Fruit fly (Drosophila melanogaster) whole organism, embryonic: Measurements from ENCODE around the gene HUWE1.

Experiments
- Adf1 ChIP-seq: fragments of 200-800 bp; sonication (Bioruptor generic); IDR thresholded peaks from 2 replicates; pipeline ENCODE4 v1.3.6; 2022; ENCODE audit warnings: missing biosample characterization, missing genetic modification characterization
- Atf-2 ChIP-seq: fragments of 200-800 bp; sonication (Bioruptor generic); optimal IDR thresholded peaks from 2 replicates; lab custom pipeline; 2016; ENCODE audit warnings: missing biosample characterization, missing genetic modification characterization
- BEAF-32 ChIP-seq: fragments of 200-800 bp; sonication (Bioruptor generic); optimal IDR thresholded peaks from 3 replicates; lab custom pipeline; 2017; ENCODE audit warnings: missing biosample characterization, missing genetic modification characterization, mild to moderate bottlenecking, moderate library complexity, missing genetic modification reagents
- CG10431 ChIP-seq: fragments of 200-800 bp; sonication (Bioruptor generic); optimal IDR thresholded peaks from 3 replicates; lab custom pipeline; 2018; ENCODE audit warnings: missing biosample characterization, mild to moderate bottlenecking, missing genetic modification characterization
- CG11560 ChIP-seq: fragments of 200-800 bp; sonication (Bioruptor generic); IDR thresholded peaks from 3 replicates; pipeline ENCODE4 v1.3.6; 2022; ENCODE audit warnings: missing biosample characterization, missing genetic modification characterization
- CG12769 ChIP-seq: fragments of 200-800 bp; sonication (Bioruptor generic); optimal IDR thresholded peaks from 2 replicates; lab custom pipeline; 2019; ENCODE audit warnings: missing biosample characterization, mild to moderate bottlenecking, missing genetic modification characterization, moderate library complexity
- CG14710 ChIP-seq: fragments of 200-800 bp; sonication (Bioruptor generic); optimal IDR thresholded peaks from 3 replicates; lab custom pipeline; 2019; ENCODE audit warnings: missing biosample characterization, mild to moderate bottlenecking, missing genetic modification characterization, moderate library complexity
- CG14860 ChIP-seq: fragments of 200-800 bp; sonication (Bioruptor generic); IDR thresholded peaks from 3 replicates; pipeline ENCODE4 v1.3.6; 2022; ENCODE audit warnings: missing biosample characterization, missing genetic modification characterization; ENCODE audit not compliant: partially characterized antibody
- CG15073 ChIP-seq: fragments of 200-800 bp; sonication (Bioruptor generic); optimal IDR thresholded peaks from 2 replicates; lab custom pipeline; 2016; ENCODE audit warnings: missing biosample characterization, missing genetic modification characterization
- CG1529 ChIP-seq: fragments of 200-800 bp; sonication (Bioruptor generic); optimal IDR thresholded peaks from 3 replicates; lab custom pipeline; 2018; ENCODE audit warnings: missing biosample characterization, missing genetic modification characterization
- CG15601 ChIP-seq: fragments of 200-800 bp; sonication (Bioruptor generic); optimal IDR thresholded peaks from 3 replicates; lab custom pipeline; 2019; ENCODE audit warnings: missing biosample characterization, mild to moderate bottlenecking, missing genetic modification characterization, moderate library complexity
- CG16779 ChIP-seq: fragments of 200-800 bp; sonication (Bioruptor generic); IDR thresholded peaks from 2 replicates; pipeline ENCODE4 v1.3.6; 2022; ENCODE audit warnings: missing biosample characterization, missing genetic modification characterization
- CG18764 ChIP-seq: fragments of 200-800 bp; sonication (Bioruptor generic); optimal IDR thresholded peaks from 3 replicates; lab custom pipeline; 2016; ENCODE audit warnings: missing biosample characterization, missing genetic modification characterization
- CG32532 ChIP-seq: fragments of 200-800 bp; sonication (Bioruptor generic); IDR thresholded peaks from 2 replicates; pipeline ENCODE4 v1.3.6; 2022; ENCODE audit warnings: missing biosample characterization, missing genetic modification characterization
- CG4424 ChIP-seq: fragments of 200-800 bp; sonication (Bioruptor generic); optimal IDR thresholded peaks from 3 replicates; lab custom pipeline; 2016; ENCODE audit warnings: missing biosample characterization, missing genetic modification characterization
- CG4707 ChIP-seq: fragments of 200-800 bp; sonication (Bioruptor generic); optimal IDR thresholded peaks from 2 replicates; lab custom pipeline; 2018; ENCODE audit warnings: missing biosample characterization, mild to moderate bottlenecking, missing genetic modification characterization, moderate library complexity
- CG6765 ChIP-seq: fragments of 200-800 bp; sonication (Bioruptor generic); optimal IDR thresholded peaks from 3 replicates; lab custom pipeline; 2017; ENCODE audit warnings: missing biosample characterization, mild to moderate bottlenecking, missing genetic modification characterization
- CG7357 ChIP-seq: fragments of 200-800 bp; sonication (Bioruptor generic); IDR thresholded peaks from 3 replicates; pipeline ENCODE4 v1.3.6; 2022; ENCODE audit warnings: missing biosample characterization, missing genetic modification characterization
- CG8290 ChIP-seq, 3 experiments: fragments of 200-800 bp; sonication (Bioruptor generic); optimal IDR thresholded peaks; 2 replicates each; lab custom pipeline; 2016 to 2019; ENCODE audit warnings: missing biosample characterization in 3 of 3, missing genetic modification characterization in 3 of 3, mild to moderate bottlenecking in 2 of 3, moderate library complexity in 1 of 3
- CrebB ChIP-seq: fragments of 200-800 bp; sonication (Bioruptor generic); optimal IDR thresholded peaks from 3 replicates; lab custom pipeline; 2018; ENCODE audit warnings: missing biosample characterization, mild to moderate bottlenecking, missing genetic modification characterization
- H2.0 ChIP-seq: fragments of 200-800 bp; sonication (Bioruptor generic); IDR thresholded peaks from 2 replicates; pipeline ENCODE4 v1.3.6; 2022; ENCODE audit warnings: missing biosample characterization, missing genetic modification characterization
- HmgD ChIP-seq: fragments of 200-800 bp; sonication (Bioruptor generic); optimal IDR thresholded peaks from 3 replicates; lab custom pipeline; 2016; ENCODE audit warnings: missing biosample characterization, missing genetic modification characterization
- Hmx ChIP-seq: fragments of 200-800 bp; sonication (Bioruptor generic); optimal IDR thresholded peaks from 2 replicates; lab custom pipeline; 2016; ENCODE audit warnings: missing biosample characterization, missing genetic modification characterization
- MESR4 ChIP-seq: fragments of 200-800 bp; sonication (Bioruptor generic); optimal IDR thresholded peaks from 2 replicates; lab custom pipeline; 2018; ENCODE audit warnings: missing biosample characterization, mild to moderate bottlenecking, missing genetic modification characterization, moderate library complexity
- NK7.1 ChIP-seq: fragments of 200-800 bp; sonication (Bioruptor generic); optimal IDR thresholded peaks from 3 replicates; lab custom pipeline; 2016; ENCODE audit warnings: missing biosample characterization, missing genetic modification characterization
- Nf-YB ChIP-seq: fragments of 200-800 bp; sonication (Bioruptor generic); optimal IDR thresholded peaks from 3 replicates; lab custom pipeline; 2019; ENCODE audit warnings: missing biosample characterization, mild to moderate bottlenecking, missing genetic modification characterization, moderate library complexity
- Opbp ChIP-seq: fragments of 200-800 bp; sonication (Bioruptor generic); IDR thresholded peaks from 3 replicates; pipeline ENCODE4 v1.3.6; 2022; ENCODE audit warnings: missing biosample characterization, missing genetic modification characterization; ENCODE audit not compliant: partially characterized antibody
- Stat92E ChIP-seq, 3 experiments: fragments of >200 bp in 2 of 3; fragments of 200-800 bp in 1 of 3; sonication (Bioruptor generic) in 1 of 3; optimal IDR thresholded peaks; 2 replicates each; lab custom pipeline; 2017 to 2019; ENCODE audit warnings: missing biosample characterization in 3 of 3, missing genetic modification characterization in 3 of 3, mild to moderate bottlenecking in 1 of 3, moderate library complexity in 1 of 3
- ab ChIP-seq: fragments of 200-800 bp; sonication (Bioruptor generic); optimal IDR thresholded peaks from 2 replicates; lab custom pipeline; 2016; ENCODE audit warnings: missing biosample characterization, missing genetic modification characterization
- br ChIP-seq: fragments of >200 bp; optimal IDR thresholded peaks from 2 replicates; lab custom pipeline; 2017
- cas ChIP-seq: fragments of 200-800 bp; sonication (Bioruptor generic); IDR thresholded peaks from 2 replicates; pipeline ENCODE4 v1.3.6; 2022; ENCODE audit warnings: missing biosample characterization, missing genetic modification characterization
- dm ChIP-seq: fragments of 200-800 bp; sonication (Bioruptor generic); optimal IDR thresholded peaks from 3 replicates; lab custom pipeline; 2016; ENCODE audit warnings: missing biosample characterization, missing genetic modification characterization
- grn ChIP-seq: fragments of 200-800 bp; sonication (Bioruptor generic); optimal IDR thresholded peaks from 3 replicates; lab custom pipeline; 2017; ENCODE audit warnings: missing biosample characterization, missing genetic modification characterization
- ham ChIP-seq: fragments of 200-800 bp; sonication (Bioruptor generic); IDR thresholded peaks from 2 replicates; pipeline ENCODE4 v1.3.6; 2022; ENCODE audit warnings: missing biosample characterization, missing genetic modification characterization
- hbn ChIP-seq: fragments of 200-800 bp; sonication (Bioruptor generic); IDR thresholded peaks from 2 replicates; pipeline ENCODE4 v1.3.6; 2022; ENCODE audit warnings: missing biosample characterization, missing genetic modification characterization; ENCODE audit not compliant: partially characterized antibody
- ind ChIP-seq: fragments of 200-800 bp; sonication (Bioruptor generic); optimal IDR thresholded peaks from 3 replicates; lab custom pipeline; 2016; ENCODE audit warnings: missing biosample characterization, missing genetic modification characterization
- knrl ChIP-seq: fragments of 200-800 bp; sonication (Bioruptor generic); IDR thresholded peaks from 3 replicates; pipeline ENCODE4 v1.3.6; 2022; ENCODE audit warnings: missing biosample characterization, missing genetic modification characterization; ENCODE audit not compliant: partially characterized antibody
- mam ChIP-seq: fragments of 200-800 bp; sonication (Bioruptor generic); optimal IDR thresholded peaks from 3 replicates; lab custom pipeline; 2016; ENCODE audit warnings: missing biosample characterization, missing genetic modification characterization
- nerfin-1 ChIP-seq: fragments of 200-800 bp; sonication (Bioruptor generic); optimal IDR thresholded peaks from 3 replicates; lab custom pipeline; 2019; ENCODE audit warnings: missing biosample characterization, mild to moderate bottlenecking, missing genetic modification characterization, moderate library complexity
- nmo ChIP-seq: fragments of 200-800 bp; sonication (Bioruptor generic); optimal IDR thresholded peaks from 2 replicates; lab custom pipeline; 2018; ENCODE audit warnings: missing biosample characterization, mild to moderate bottlenecking, missing genetic modification characterization, moderate library complexity
- nom ChIP-seq: fragments of 200-800 bp; sonication (Bioruptor generic); optimal IDR thresholded peaks from 2 replicates; lab custom pipeline; 2017; ENCODE audit warnings: missing biosample characterization, missing genetic modification characterization, mild to moderate bottlenecking, moderate library complexity, missing genetic modification reagents
- phol ChIP-seq: fragments of 200-800 bp; sonication (Bioruptor generic); optimal IDR thresholded peaks from 3 replicates; lab custom pipeline; 2018; ENCODE audit warnings: missing biosample characterization, mild to moderate bottlenecking, missing genetic modification characterization, moderate library complexity
- pita ChIP-seq: fragments of 200-800 bp; sonication (Bioruptor generic); optimal IDR thresholded peaks from 2 replicates; lab custom pipeline; 2017; ENCODE audit warnings: missing biosample characterization, mild to moderate bottlenecking, missing genetic modification characterization
- pnt ChIP-seq: fragments of 200-800 bp; sonication (Bioruptor generic); optimal IDR thresholded peaks from 3 replicates; lab custom pipeline; 2016; ENCODE audit warnings: missing biosample characterization, missing genetic modification characterization
- shn ChIP-seq: fragments of 200-800 bp; sonication (Bioruptor generic); optimal IDR thresholded peaks from 3 replicates; lab custom pipeline; 2016; ENCODE audit warnings: missing biosample characterization, missing genetic modification characterization
- toy ChIP-seq: fragments of 200-800 bp; sonication (Bioruptor generic); IDR thresholded peaks from 2 replicates; pipeline ENCODE4 v1.3.6; 2022; ENCODE audit warnings: missing biosample characterization, missing genetic modification characterization
- trh ChIP-seq: fragments of 200-800 bp; sonication (Bioruptor generic); optimal IDR thresholded peaks from 2 replicates; lab custom pipeline; 2016; ENCODE audit warnings: missing biosample characterization, missing genetic modification characterization
- tx ChIP-seq: fragments of 200-800 bp; sonication (Bioruptor generic); optimal IDR thresholded peaks from 2 replicates; lab custom pipeline; 2016; ENCODE audit warnings: missing biosample characterization, missing genetic modification characterization
- unpg ChIP-seq: fragments of 200-800 bp; sonication (Bioruptor generic); optimal IDR thresholded peaks from 3 replicates; lab custom pipeline; 2018; ENCODE audit warnings: missing biosample characterization, mild to moderate bottlenecking, missing genetic modification characterization, moderate library complexity
- zen ChIP-seq: fragments of 200-800 bp; sonication (Bioruptor generic); optimal IDR thresholded peaks from 3 replicates; lab custom pipeline; 2018; ENCODE audit warnings: missing biosample characterization, mild to moderate bottlenecking, missing genetic modification characterization, moderate library complexity

Gene HUWE1

dm6 chrX:15671026-15671563 lies 41.3 kb upstream of the HUWE1 start, which contains the start of gene CG15646 (continued):
- TF ChIP-seq CG16779 (GFP tag; lab: Robert Waterston, UW) (no peak), toy (GFP tag; lab: Robert Waterston, UW) (no peak), H2.0 (GFP tag; lab: Robert Waterston, UW) (no peak), nerfin-1 (tag; lab: Kevin White, UChicago) (peak; percentile 98), cas (GFP tag; lab: Robert Waterston, UW) (no peak), CG1529 (peak; percentile 72), ab (GFP tag; lab: Kevin White, UChicago) (no peak), mam (GFP tag; lab: Kevin White, UChicago) (no peak), nom (peak; percentile 45), CG18764 (GFP tag; lab: Kevin White, UChicago) (peak; percentile 38), Opbp (GFP tag; lab: Robert Waterston, UW) (peak; percentile 67; the same call in 2 of the 3 replicates), CG14860 (GFP tag; lab: Robert Waterston, UW) (no peak), trh (GFP tag; lab: Kevin White, UChicago) (peak; percentile 15), CG4424 (peak; percentile 78), tx (GFP tag; lab: Kevin White, UChicago) (no peak), CG12769 (tag; lab: Kevin White, UChicago) (no peak), shn (no peak), ind (GFP tag; lab: Kevin White, UChicago) (peak; percentile 32), Stat92E (GFP tag; optimal IDR thresholded peaks at IDR 0.05; lab: Kevin White, UChicago) (peak in 1 of 3 experiments; percentile 79), HmgD (GFP tag; lab: Kevin White, UChicago) (no peak), knrl (GFP tag; lab: Robert Waterston, UW) (no peak), unpg (GFP tag; lab: Kevin White, UChicago) (peak; percentile 80), zen (tag; lab: Kevin White, UChicago) (peak; percentile 91), CG8290 (GFP tag; optimal IDR thresholded peaks at IDR 0.05; lab: Kevin White, UChicago) (peak; percentile 69), CG8290 (tag; optimal IDR thresholded peaks at IDR 0.05; lab: Kevin White, UChicago) (peak in 1 of 2 experiments; percentile 39), MESR4 (no peak), Nf-YB (peak; percentile 70), CG32532 (GFP tag; lab: Robert Waterston, UW) (0 out of 2 replicates have a peak, but pooled peaks have one; percentile 25), CG7357 (GFP tag; lab: Robert Waterston, UW) (no peak), nmo (GFP tag; lab: Kevin White, UChicago) (peak; percentile 92), CrebB (peak; percentile 11), CG14710 (peak; percentile 93), ham (GFP tag; lab: Robert Waterston, UW) (no peak), CG10431 (GFP tag; lab: Kevin White, UChicago) (peak; percentile 10), CG4707 (GFP tag; lab: Kevin White, UChicago) (no peak), NK7.1 (GFP tag; lab: Kevin White, UChicago) (no peak), br (no peak), Hmx (GFP tag; lab: Kevin White, UChicago) (no peak), Adf1 (GFP tag; lab: Robert Waterston, UW) (no peak), hbn (GFP tag; lab: Robert Waterston, UW) (no peak), Atf-2 (no peak), BEAF-32 (GFP tag; lab: Kevin White, UChicago) (no peak), phol (tag; lab: Kevin White, UChicago) (peak; percentile 87), CG15073 (GFP tag; lab: Kevin White, UChicago) (no peak), pita (GFP tag; lab: Kevin White, UChicago) (no peak), dm (GFP tag; lab: Kevin White, UChicago) (no peak), CG15601 (peak; percentile 100), CG11560 (tag; lab: Robert Waterston, UW) (no peak), CG6765 (no peak), grn (GFP tag; lab: Kevin White, UChicago) (no peak), pnt (GFP tag; lab: Kevin White, UChicago) (no peak)
